Worm (Caenorhabditis elegans): ENCODE measurements around the gene Y81B9A.1.

Y81B9A.1 gene

DNA sequence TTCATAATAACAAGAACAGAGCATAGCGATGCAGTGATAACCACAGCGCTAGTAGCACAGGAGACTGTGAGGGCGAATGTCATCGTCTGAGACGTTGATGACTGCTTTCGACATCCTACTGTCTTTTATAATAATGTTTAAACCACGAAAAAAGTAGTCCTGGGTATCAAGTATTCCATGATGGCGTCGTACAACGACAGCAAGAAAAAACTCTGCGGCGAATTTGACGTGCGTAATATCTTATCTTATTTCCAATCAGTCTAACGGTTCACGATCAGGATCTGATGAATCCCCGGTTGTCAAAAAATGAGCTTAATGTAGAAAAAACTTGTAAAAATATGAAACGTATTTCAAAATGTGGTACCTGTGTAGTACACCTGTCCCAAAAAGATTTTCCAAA is 42.3 kb downstream of the Y81B9A.1 start, which contains the start of gene col-175:
Gene col-175, minus strand, starts transcription at position 101 of the 400 bp plus-strand sequence.
- TF ChIP-seq nhr-237 (tag; optimal IDR thresholded peaks at IDR 0.05) (no peak), ceh-43 (GFP tag; optimal IDR thresholded peaks at IDR 0.05) (no peak), ceh-83 (GFP tag; optimal IDR thresholded peaks at IDR 0.05) (no peak), bed-3 (GFP tag; optimal IDR thresholded peaks at IDR 0.05) (no peak), mab-5 (tag; optimal IDR thresholded peaks at IDR 0.05) (no peak), zip-8 (tag; optimal IDR thresholded peaks at IDR 0.05) (no peak), lsy-2 (tag; optimal IDR thresholded peaks at IDR 0.05) (no peak), cnd-1 (tag; optimal IDR thresholded peaks at IDR 0.05) (no peak), sem-2 (GFP tag; optimal IDR thresholded peaks at IDR 0.05) (no peak), tbx-8 (GFP tag; optimal IDR thresholded peaks at IDR 0.05) (no peak), nhr-28 (tag; optimal IDR thresholded peaks at IDR 0.05) (no peak), ceh-39 (tag; optimal IDR thresholded peaks at IDR 0.05) (no peak), elt-1 (tag; optimal IDR thresholded peaks at IDR 0.05; ENCODE audit: borderline replicate concordance, insufficient read depth) (no peak), snpc-4 (tag; optimal IDR thresholded peaks at IDR 0.05) (no peak), nhr-76 (tag; optimal IDR thresholded peaks at IDR 0.05) (no peak), pha-4 (tag; optimal IDR thresholded peaks at IDR 0.05) (no peak), sptf-1 (tag; optimal IDR thresholded peaks at IDR 0.05) (no peak), flh-1 (GFP tag; optimal IDR thresholded peaks at IDR 0.05) (no peak)

DNA sequence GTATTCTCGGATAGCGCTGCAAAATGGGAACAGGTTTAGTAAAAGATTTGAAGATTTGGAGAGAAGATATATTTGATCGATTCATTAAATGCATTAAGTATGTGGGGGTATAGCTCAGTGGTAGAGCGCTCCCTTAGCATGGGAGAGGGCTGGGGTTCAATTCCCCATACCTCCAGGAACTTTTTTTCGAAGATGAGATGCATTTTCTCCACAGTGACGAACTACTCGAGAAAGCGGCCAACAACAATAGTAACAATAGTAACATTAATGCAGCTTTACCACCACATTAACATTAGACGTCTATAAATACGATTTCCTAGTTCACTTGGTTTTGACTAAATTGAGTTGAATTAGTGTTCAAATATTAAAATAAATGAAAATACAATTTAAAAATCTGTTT is 45.5 kb downstream of the Y81B9A.1 start:
- no peak for TF ChIP-seq blmp-1 (tag; optimal IDR thresholded peaks at IDR 0.05)
- no peak for TF ChIP-seq lsy-2 (tag; optimal IDR thresholded peaks at IDR 0.05)
- TF ChIP-seq mls-2 (tag; optimal IDR thresholded peaks at IDR 0.05) = no peak
- TF ChIP-seq ztf-11 (tag; optimal IDR thresholded peaks at IDR 0.05) = no peak
- no peak for TF ChIP-seq snpc-4 (tag; optimal IDR thresholded peaks at IDR 0.05)
- TF ChIP-seq unc-120 (tag; optimal IDR thresholded peaks at IDR 0.05; ENCODE audit: poor library complexity, severe bottlenecking) = no peak
- TF ChIP-seq mep-1 (tag; optimal IDR thresholded peaks at IDR 0.05) = no peak
- no peak for TF ChIP-seq ces-1 (GFP tag; optimal IDR thresholded peaks at IDR 0.05)
- no peak for TF ChIP-seq ceh-83 (GFP tag; optimal IDR thresholded peaks at IDR 0.05)
- no peak for TF ChIP-seq pha-4 (tag; optimal IDR thresholded peaks at IDR 0.05)

DNA sequence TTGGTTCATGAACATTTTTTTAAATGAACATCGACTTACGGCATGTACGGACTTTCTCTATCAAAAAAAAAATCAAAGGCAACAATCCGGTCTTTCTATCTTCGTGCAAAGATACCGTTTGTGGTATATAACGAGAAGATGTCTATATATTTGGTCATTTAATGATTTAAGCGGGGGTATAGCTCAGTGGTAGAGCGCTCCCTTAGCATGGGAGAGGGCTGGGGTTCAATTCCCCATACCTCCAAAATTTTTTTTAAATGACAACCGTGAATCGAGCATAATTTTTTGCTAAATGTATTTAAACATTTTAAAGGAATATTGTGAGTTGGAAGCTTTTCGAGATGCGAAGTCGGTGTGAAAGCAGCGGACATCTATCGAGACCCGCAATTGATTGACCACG is 46.4 kb downstream of the Y81B9A.1 start:
- no peak for TF ChIP-seq nhr-28 (tag; optimal IDR thresholded peaks at IDR 0.05)
- TF ChIP-seq tbx-8 (GFP tag; optimal IDR thresholded peaks at IDR 0.05) = no peak
- TF ChIP-seq cnd-1 (tag; optimal IDR thresholded peaks at IDR 0.05) = no peak
- no peak for TF ChIP-seq nhr-76 (tag; optimal IDR thresholded peaks at IDR 0.05)
- no peak for TF ChIP-seq mep-1 (tag; optimal IDR thresholded peaks at IDR 0.05)
- no peak for TF ChIP-seq mls-2 (tag; optimal IDR thresholded peaks at IDR 0.05)

DNA sequence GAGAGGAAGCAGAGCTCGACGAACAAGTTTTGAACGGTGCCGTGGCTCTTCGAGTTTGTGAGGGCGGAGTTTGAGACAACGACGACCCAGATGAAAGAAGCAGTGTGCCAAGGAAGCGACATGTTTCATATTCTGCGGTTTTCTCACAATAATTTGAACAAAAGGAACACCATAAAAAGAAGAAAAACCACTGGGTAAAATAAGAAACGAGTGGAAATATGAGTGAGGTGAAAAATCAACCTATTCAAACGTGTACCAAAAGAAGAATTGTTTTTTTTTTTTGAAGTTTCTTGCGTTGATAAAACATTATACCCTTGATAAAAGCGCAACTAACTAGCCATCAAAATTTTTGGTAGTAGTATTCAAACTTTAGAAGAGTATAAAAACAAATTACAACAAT is 49.9 kb downstream of the Y81B9A.1 start, which contains the start of gene lgc-4:
Gene lgc-4, minus strand, starts transcription at position 101 of the 400 bp plus-strand sequence.
- no peak for TF ChIP-seq lin-32 (GFP tag; optimal IDR thresholded peaks at IDR 0.05)
- TF ChIP-seq elt-1 (tag; optimal IDR thresholded peaks at IDR 0.05; ENCODE audit: borderline replicate concordance, insufficient read depth) = no peak
- TF ChIP-seq mls-2 (tag; optimal IDR thresholded peaks at IDR 0.05) = no peak
- TF ChIP-seq elt-3 (tag; optimal IDR thresholded peaks at IDR 0.05) = no peak
- no peak for TF ChIP-seq nhr-237 (tag; optimal IDR thresholded peaks at IDR 0.05)
- TF ChIP-seq ces-1 (GFP tag; optimal IDR thresholded peaks at IDR 0.05) = no peak

DNA sequence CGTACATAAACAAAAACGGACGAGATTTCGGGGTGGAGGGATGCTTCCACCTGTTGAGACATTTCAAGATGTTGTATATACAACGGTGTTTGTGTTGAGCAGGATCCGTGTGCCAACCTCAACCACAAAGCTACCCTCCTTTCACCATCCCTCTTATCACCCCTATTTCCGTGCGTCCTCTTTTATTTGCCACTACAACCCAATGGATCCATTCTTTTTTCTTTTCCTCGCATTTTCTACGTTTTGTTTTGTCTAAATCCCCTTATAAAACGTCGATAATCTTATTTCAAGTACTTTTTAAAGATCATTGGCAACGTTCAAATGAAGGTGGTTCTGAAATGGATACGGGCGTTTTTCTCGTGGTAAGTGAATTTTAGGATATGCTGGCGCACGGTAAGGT is 51.0 kb downstream of the Y81B9A.1 start, which contains the start of gene gpa-12:
Gene gpa-12, plus strand, starts transcription at position 301 of the 400 bp plus-strand sequence.
- TF ChIP-seq unc-120 (tag; optimal IDR thresholded peaks at IDR 0.05; ENCODE audit: poor library complexity, severe bottlenecking) (no peak), unc-62 (GFP tag; optimal IDR thresholded peaks at IDR 0.05) (no peak), ham-2 (GFP tag; optimal IDR thresholded peaks at IDR 0.05) (no peak), sptf-1 (tag; optimal IDR thresholded peaks at IDR 0.05) (no peak), ztf-11 (tag; optimal IDR thresholded peaks at IDR 0.05) (no peak), mls-2 (tag; optimal IDR thresholded peaks at IDR 0.05) (no peak), elt-3 (tag; optimal IDR thresholded peaks at IDR 0.05) (no peak), tbx-8 (GFP tag; optimal IDR thresholded peaks at IDR 0.05) (no peak), unc-39 (tag; optimal IDR thresholded peaks at IDR 0.05) (no peak), elt-1 (tag; optimal IDR thresholded peaks at IDR 0.05; ENCODE audit: borderline replicate concordance, insufficient read depth) (no peak)
